Fruit fly (Drosophila melanogaster): Measurements from ENCODE around the gene ncd.

The ncd gene

DNA sequence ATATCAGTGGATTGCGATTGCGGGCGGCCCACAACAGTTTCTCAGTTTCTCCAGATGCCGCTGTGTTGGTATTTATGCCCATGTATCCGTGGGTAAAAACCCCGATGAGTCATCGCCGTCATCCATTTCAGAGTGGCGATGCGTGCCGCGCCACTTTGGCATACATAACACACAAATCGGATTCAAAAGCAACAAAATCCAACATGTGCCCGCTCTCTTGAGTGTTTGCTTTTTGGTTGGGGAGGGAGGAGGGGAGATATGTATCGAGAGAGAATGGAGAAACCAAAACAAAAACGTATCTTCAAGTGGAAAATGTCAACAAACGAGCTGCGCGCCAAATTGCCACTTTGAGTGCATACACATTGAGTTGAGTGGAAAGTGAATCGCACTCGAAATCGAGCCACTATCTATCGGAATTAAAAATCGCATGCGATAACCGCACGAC, 35.3 kb downstream of the ncd start (continued):
- TF ChIP-seq kah (GFP tag; optimal IDR thresholded peaks at IDR 0.05) = peak; percentile 89
- peak; percentile 80 for TF ChIP-seq bbx (GFP tag; IDR thresholded peaks at IDR 0.05; ENCODE audit: partially characterized antibody)
- TF ChIP-seq CG8281 (tag; optimal IDR thresholded peaks at IDR 0.05) = no peak
- TF ChIP-seq Oaz (GFP tag; IDR thresholded peaks at IDR 0.05) = no peak
- TF ChIP-seq CG11093 (GFP tag; IDR thresholded peaks at IDR 0.05) = no peak
- TF ChIP-seq CG31224 (GFP tag; IDR thresholded peaks at IDR 0.05) = no peak
- no peak for TF ChIP-seq Sry-β (GFP tag; optimal IDR thresholded peaks at IDR 0.05)
- TF ChIP-seq Sox100B (GFP tag; optimal IDR thresholded peaks at IDR 0.05) = no peak
- TF ChIP-seq gsb-n (tag; optimal IDR thresholded peaks at IDR 0.05) = peak; percentile 18
- TF ChIP-seq Fer3 (tag; optimal IDR thresholded peaks at IDR 0.05) = no peak
- 0 out of 2 replicates have a peak, but pooled peaks have one; percentile 12 for TF ChIP-seq sim (GFP tag; IDR thresholded peaks at IDR 0.05)
- no peak for TF ChIP-seq Hr39 (optimal IDR thresholded peaks at IDR 0.05)
- TF ChIP-seq CG1792 (GFP tag; optimal IDR thresholded peaks at IDR 0.05) = no peak
- TF ChIP-seq fru (optimal IDR thresholded peaks at IDR 0.05) = no peak
- TF ChIP-seq ase (GFP tag; IDR thresholded peaks at IDR 0.05) = no peak
- TF ChIP-seq CG2120 (GFP tag; optimal IDR thresholded peaks at IDR 0.05) = no peak
- no peak for TF ChIP-seq D19B (GFP tag; optimal IDR thresholded peaks at IDR 0.05)
- TF ChIP-seq CG8388 (GFP tag; optimal IDR thresholded peaks at IDR 0.05) = no peak
- no peak for TF ChIP-seq CG18764 (GFP tag; optimal IDR thresholded peaks at IDR 0.05)
- TF ChIP-seq CG12769 (tag; optimal IDR thresholded peaks at IDR 0.05) = peak; percentile 47
- peak; percentile 61; the same call in 2 of the 3 replicates for TF ChIP-seq ci (GFP tag; IDR thresholded peaks at IDR 0.05)
- no peak for TF ChIP-seq CG11695 (GFP tag; IDR thresholded peaks at IDR 0.05)
- no peak for TF ChIP-seq Asciz (GFP tag; optimal IDR thresholded peaks at IDR 0.05)
- no peak for TF ChIP-seq pb (GFP tag; optimal IDR thresholded peaks at IDR 0.05)
- no peak for TF ChIP-seq aop (GFP tag; IDR thresholded peaks at IDR 0.05)
- TF ChIP-seq CG18476 (GFP tag; optimal IDR thresholded peaks at IDR 0.05) = no peak
- no peak for TF ChIP-seq CG9932 (GFP tag; IDR thresholded peaks at IDR 0.05)
- no peak for TF ChIP-seq CG4328 (GFP tag; optimal IDR thresholded peaks at IDR 0.05)
- TF ChIP-seq stc (GFP tag; IDR thresholded peaks at IDR 0.05) = peak; percentile 50; the same call in 1 of the 2 replicates
- TF ChIP-seq Bdp1 (GFP tag; optimal IDR thresholded peaks at IDR 0.05) = no peak
- TF ChIP-seq CG6254 (GFP tag; optimal IDR thresholded peaks at IDR 0.05) = no peak
- TF ChIP-seq Nf-YC (tag; optimal IDR thresholded peaks at IDR 0.05) = peak; percentile 6
- no peak for TF ChIP-seq seq (GFP tag; IDR thresholded peaks at IDR 0.05)
- peak; percentile 51; the same call in 1 of the 2 replicates for TF ChIP-seq chm (GFP tag; IDR thresholded peaks at IDR 0.05)
- no peak for TF ChIP-seq CG6765 (GFP tag; optimal IDR thresholded peaks at IDR 0.05)
- no peak for TF ChIP-seq CG17186 (GFP tag; optimal IDR thresholded peaks at IDR 0.05)
- no peak for TF ChIP-seq tin (GFP tag; optimal IDR thresholded peaks at IDR 0.05)
- no peak for TF ChIP-seq toy (GFP tag; IDR thresholded peaks at IDR 0.05)
- TF ChIP-seq Tbp (GFP tag; optimal IDR thresholded peaks at IDR 0.05) = no peak
- no peak for TF ChIP-seq CG7372 (GFP tag; IDR thresholded peaks at IDR 0.05)
- no peak for TF ChIP-seq CG7928 (GFP tag; optimal IDR thresholded peaks at IDR 0.05)
- TF ChIP-seq nerfin-1 (tag; optimal IDR thresholded peaks at IDR 0.05) = peak; percentile 74
- peak; percentile 69; the same call in 1 of the 2 replicates for TF ChIP-seq sna (GFP tag; IDR thresholded peaks at IDR 0.05; ENCODE audit: partially characterized antibody)
- no peak for TF ChIP-seq CG2889 (GFP tag; IDR thresholded peaks at IDR 0.05)
- TF ChIP-seq Lpt (GFP tag; optimal IDR thresholded peaks at IDR 0.05) = no peak
- no peak for TF ChIP-seq Xbp1 (GFP tag; optimal IDR thresholded peaks at IDR 0.05)
- TF ChIP-seq lov (optimal IDR thresholded peaks at IDR 0.05) = no peak
- no peak; the same call in 2 of the 3 replicates for TF ChIP-seq lov (GFP tag; IDR thresholded peaks at IDR 0.05)
- TF ChIP-seq phol (tag; optimal IDR thresholded peaks at IDR 0.05) = no peak
- no peak for TF ChIP-seq fd96Cb (tag; optimal IDR thresholded peaks at IDR 0.05)
- TF ChIP-seq CG16779 (GFP tag; IDR thresholded peaks at IDR 0.05) = no peak
- no peak for TF ChIP-seq CG14667 (GFP tag; IDR thresholded peaks at IDR 0.05)
- TF ChIP-seq ATbp (GFP tag; optimal IDR thresholded peaks at IDR 0.05) = peak; percentile 65

Data from whole organism, embryonic.